Fruit fly (Drosophila melanogaster): ENCODE measurements around the gene PIG-B.

The PIG-B gene

dm6 chr3L:3787595-3788151 lies 23.4 kb upstream of the PIG-B start (continued):
- TF ChIP-seq achi (GFP tag; optimal IDR thresholded peaks at IDR 0.05) (peak; percentile 12), CG6792 (GFP tag; optimal IDR thresholded peaks at IDR 0.05) (peak; percentile 12), ss (GFP tag; optimal IDR thresholded peaks at IDR 0.05) (peak; percentile 52 to 54), CG8632 (GFP tag; optimal IDR thresholded peaks at IDR 0.05) (peak; percentile 7), pdm3 (GFP tag; optimal IDR thresholded peaks at IDR 0.05) (peak; percentile 28), Met (GFP tag; optimal IDR thresholded peaks at IDR 0.05) (peak; percentile 17), Sox14 (GFP tag; optimal IDR thresholded peaks at IDR 0.05) (peak; percentile 70), salr (GFP tag; optimal IDR thresholded peaks at IDR 0.05) (peak; percentile 10 to 39), fd59A (GFP tag; optimal IDR thresholded peaks at IDR 0.05) (peak; percentile 6), net (GFP tag; optimal IDR thresholded peaks at IDR 0.05) (peak; percentile 73), CG8119 (GFP tag; IDR thresholded peaks at IDR 0.05) (peak; percentile 34; the same call in 1 of the 3 replicates), esn (GFP tag; optimal IDR thresholded peaks at IDR 0.05) (peak; percentile 58), CG32006 (GFP tag; optimal IDR thresholded peaks at IDR 0.05) (peak; percentile 37), CG1621 (tag; optimal IDR thresholded peaks at IDR 0.05) (peak; percentile 17), Smox (GFP tag; optimal IDR thresholded peaks at IDR 0.05) (peak; percentile 13)

dm6 chr3L:3788790-3789421 lies 22.2 kb upstream of the PIG-B start:
- TF ChIP-seq Hr38 (GFP tag; optimal IDR thresholded peaks at IDR 0.05) (no peak), eg (GFP tag; IDR thresholded peaks at IDR 0.05) (peak; percentile 34; the same call in 1 of the 3 replicates), CG3919 (GFP tag; optimal IDR thresholded peaks at IDR 0.05) (no peak), OdsH (GFP tag; optimal IDR thresholded peaks at IDR 0.05) (peak; percentile 2), fkh (GFP tag; optimal IDR thresholded peaks at IDR 0.05) (peak; percentile 36), CG6276 (GFP tag; optimal IDR thresholded peaks at IDR 0.05) (peak; percentile 8), lz (GFP tag; optimal IDR thresholded peaks at IDR 0.05) (no peak), Sox15 (GFP tag; optimal IDR thresholded peaks at IDR 0.05) (no peak), Eip78C (GFP tag) (peak; percentile 62), pdm3 (GFP tag; optimal IDR thresholded peaks at IDR 0.05) (no peak)

dm6 chr3L:3790504-3790903 lies 20.6 kb upstream of the PIG-B start, which contains the start of gene CG32266:
Gene CG32266, plus strand, starts transcription at chr3L:3790804.
- no peak for TF ChIP-seq CG3032 (tag; optimal IDR thresholded peaks at IDR 0.05)
- TF ChIP-seq Hr38 (GFP tag; optimal IDR thresholded peaks at IDR 0.05): no peak
- TF ChIP-seq Blimp-1 (GFP tag; optimal IDR thresholded peaks at IDR 0.05): no peak
- no peak for TF ChIP-seq fd85E (GFP tag; optimal IDR thresholded peaks at IDR 0.05)
- TF ChIP-seq CG11762 (GFP tag; optimal IDR thresholded peaks at IDR 0.05; ENCODE audit: insufficient read depth): no peak
- no peak for TF ChIP-seq Met (GFP tag; optimal IDR thresholded peaks at IDR 0.05)
- no peak for TF ChIP-seq dac (GFP tag; optimal IDR thresholded peaks at IDR 0.05)
- no peak for TF ChIP-seq CG1621 (tag; optimal IDR thresholded peaks at IDR 0.05)
- no peak for TF ChIP-seq Eip93F (GFP tag; optimal IDR thresholded peaks at IDR 0.05)
- TF ChIP-seq CG11294 (GFP tag; IDR thresholded peaks at IDR 0.05): no peak
- no peak for TF ChIP-seq topi (GFP tag; optimal IDR thresholded peaks at IDR 0.05)
- TF ChIP-seq CG9139 (GFP tag; optimal IDR thresholded peaks at IDR 0.05): no peak
- TF ChIP-seq Sox102F (GFP tag; optimal IDR thresholded peaks at IDR 0.05): no peak
- no peak for TF ChIP-seq CG10669 (GFP tag; optimal IDR thresholded peaks at IDR 0.05)
- TF ChIP-seq dsx (GFP tag; optimal IDR thresholded peaks at IDR 0.05; ENCODE audit: poor library complexity, severe bottlenecking): no peak
- TF ChIP-seq CG6792 (GFP tag; optimal IDR thresholded peaks at IDR 0.05): no peak
